Fruit fly (Drosophila melanogaster) Kc167 (cell line): Measurements from ENCODE around the gene Ork1.

Experiments used
- insv ChIP-seq: fragments of >200 bp; optimal IDR thresholded peaks from 3 replicates; lab custom pipeline; 2018; ENCODE audit warnings: missing external identifiers
- ttk ChIP-seq: sonication (Bioruptor generic); optimal IDR thresholded peaks from 2 replicates; lab custom pipeline; 2017; ENCODE audit warnings: missing external identifiers

DNA sequence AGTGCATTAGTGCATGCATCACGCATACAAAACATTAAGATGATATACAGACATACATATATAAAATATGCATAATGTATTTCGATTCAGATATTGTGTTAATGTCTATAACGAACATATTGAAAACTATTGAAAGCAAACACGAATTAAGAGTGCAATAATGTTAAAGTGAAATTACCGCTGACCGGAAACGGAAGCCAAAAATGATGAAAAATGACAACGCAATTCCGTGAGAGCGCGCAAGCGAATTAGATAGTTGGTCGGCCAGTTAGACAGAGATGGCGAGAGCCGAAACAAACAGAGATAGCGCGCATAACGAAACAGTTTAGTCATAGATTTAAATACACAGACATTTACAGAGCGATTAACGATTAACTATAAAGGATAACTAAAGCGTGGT is 31.1 kb upstream of the Ork1 start:
- no peak for TF ChIP-seq ttk (lab: Kevin White, UChicago)
- no peak for TF ChIP-seq insv
